Fruit fly (Drosophila melanogaster) whole organism: ENCODE results near the gene CG31467.
A peak's percentile ranks its signal among the peaks of the same experiment; 100 is the strongest.

Source experiments
- CG8478 ChIP-seq: fragments of >200 bp; optimal IDR thresholded peaks from 2 replicates; lab custom pipeline; 2018; ENCODE audit warnings: inconsistent platforms
- psq ChIP-seq: fragments of >200 bp; optimal IDR thresholded peaks from 2 replicates; lab custom pipeline; 2017

- TF ChIP-seq CG8478 (lab: Kevin White, UChicago): peak; percentile 39
- TF ChIP-seq psq (lab: Kevin White, UChicago): no peak
Observed at dm6 chr3R:10664942-10665341, 41.7 kb downstream of the CG31467 start.
